Fruit fly (Drosophila melanogaster) whole organism, prepupa: ENCODE data around the gene Nup93-1.

Source experiments
- Blimp-1 ChIP-seq: fragments of 200-800 bp; sonication (Bioruptor generic); optimal IDR thresholded peaks from 3 replicates; lab custom pipeline; 2017; ENCODE audit warnings: missing biosample characterization, missing genetic modification characterization, mild to moderate bottlenecking, moderate library complexity, missing genetic modification reagents
- CG10631 ChIP-seq: fragments of 200-800 bp; sonication (Bioruptor generic); optimal IDR thresholded peaks from 2 replicates; lab custom pipeline; 2016; ENCODE audit warnings: missing biosample characterization, missing genetic modification characterization
- CG10669 ChIP-seq: fragments of 200-800 bp; sonication (Bioruptor generic); optimal IDR thresholded peaks from 3 replicates; lab custom pipeline; 2018; ENCODE audit warnings: missing biosample characterization, mild to moderate bottlenecking, missing genetic modification characterization, moderate library complexity
- CG11294 ChIP-seq: fragments of 200-800 bp; sonication (Bioruptor generic); IDR thresholded peaks from 2 replicates; pipeline ENCODE4 v1.3.6; 2022; ENCODE audit warnings: missing biosample characterization, missing genetic modification characterization
- CG11762 ChIP-seq: fragments of 200-800 bp; sonication (Bioruptor generic); optimal IDR thresholded peaks from 3 replicates; lab custom pipeline; 2016; ENCODE audit warnings: missing biosample characterization, missing genetic modification characterization; ENCODE audit not compliant: insufficient read depth
- CG11902 ChIP-seq: fragments of 200-800 bp; sonication (Bioruptor generic); optimal IDR thresholded peaks from 3 replicates; lab custom pipeline; 2016; ENCODE audit warnings: missing biosample characterization, missing genetic modification characterization
- CG1621 ChIP-seq: fragments of 200-800 bp; sonication (Bioruptor generic); optimal IDR thresholded peaks from 3 replicates; lab custom pipeline; 2018; ENCODE audit warnings: missing biosample characterization, mild to moderate bottlenecking, missing genetic modification characterization
- CG16779 ChIP-seq: fragments of 200-800 bp; sonication (Bioruptor generic); optimal IDR thresholded peaks from 3 replicates; lab custom pipeline; 2017; ENCODE audit warnings: missing biosample characterization, mild to moderate bottlenecking, missing genetic modification characterization
- CG3032 ChIP-seq: fragments of 200-800 bp; optimal IDR thresholded peaks from 2 replicates; lab custom pipeline; 2019; ENCODE audit warnings: missing biosample characterization, mild to moderate bottlenecking, missing genetic modification characterization, moderate library complexity
- CG31627 ChIP-seq: fragments of 200-800 bp; sonication (Bioruptor generic); optimal IDR thresholded peaks from 3 replicates; lab custom pipeline; 2016; ENCODE audit warnings: missing biosample characterization, missing genetic modification characterization
- CG32006 ChIP-seq: fragments of 200-800 bp; sonication (Bioruptor generic); optimal IDR thresholded peaks from 3 replicates; lab custom pipeline; 2017; ENCODE audit warnings: missing biosample characterization, mild to moderate bottlenecking, missing genetic modification characterization
- CG34406 ChIP-seq: fragments of 200-800 bp; sonication (Bioruptor generic); optimal IDR thresholded peaks from 3 replicates; lab custom pipeline; 2016; ENCODE audit warnings: missing biosample characterization, missing genetic modification characterization
- CG3919 ChIP-seq: fragments of 200-800 bp; sonication (Bioruptor generic); optimal IDR thresholded peaks from 3 replicates; lab custom pipeline; 2016; ENCODE audit warnings: missing biosample characterization, missing genetic modification characterization
- CG4318 ChIP-seq: fragments of 200-800 bp; sonication (Bioruptor generic); optimal IDR thresholded peaks from 3 replicates; lab custom pipeline; 2017; ENCODE audit warnings: missing biosample characterization, mild to moderate bottlenecking, missing genetic modification characterization
- CG6792 ChIP-seq: fragments of 200-800 bp; sonication (Bioruptor generic); optimal IDR thresholded peaks from 3 replicates; lab custom pipeline; 2016; ENCODE audit warnings: missing biosample characterization, missing genetic modification characterization
- CG6854 ChIP-seq: fragments of 200-800 bp; sonication (Bioruptor generic); optimal IDR thresholded peaks from 2 replicates; lab custom pipeline; 2017; ENCODE audit warnings: missing biosample characterization, mild to moderate bottlenecking, missing genetic modification characterization
- CG7368 ChIP-seq: fragments of 200-800 bp; sonication (Bioruptor generic); optimal IDR thresholded peaks from 3 replicates; lab custom pipeline; 2016; ENCODE audit warnings: missing biosample characterization, missing genetic modification characterization
- CG8119 ChIP-seq: fragments of 200-800 bp; sonication (Bioruptor generic); IDR thresholded peaks from 3 replicates; pipeline ENCODE4 v1.3.6; 2022; ENCODE audit warnings: missing biosample characterization, missing genetic modification characterization
- CG8319 ChIP-seq: fragments of 200-800 bp; sonication (Bioruptor generic); optimal IDR thresholded peaks from 3 replicates; lab custom pipeline; 2016; ENCODE audit warnings: missing biosample characterization, missing genetic modification characterization
- CG8632 ChIP-seq: fragments of 200-800 bp; sonication (Bioruptor generic); optimal IDR thresholded peaks from 3 replicates; lab custom pipeline; 2016; ENCODE audit warnings: missing biosample characterization, missing genetic modification characterization
- CG9139 ChIP-seq: fragments of 200-800 bp; sonication (Bioruptor generic); optimal IDR thresholded peaks from 3 replicates; lab custom pipeline; 2017; ENCODE audit warnings: missing biosample characterization, mild to moderate bottlenecking, missing genetic modification characterization
- Eip75B ChIP-seq: fragments of 200-800 bp; sonication (Bioruptor generic); optimal IDR thresholded peaks from 3 replicates; lab custom pipeline; 2016; ENCODE audit warnings: missing biosample characterization, missing genetic modification characterization
- Eip78C ChIP-seq: fragments of 200-800 bp; sonication (Bioruptor generic); peaks from one replicate; lab custom pipeline; 2016; ENCODE audit warnings: missing biosample characterization, missing genetic modification characterization
- Eip93F ChIP-seq: fragments of 200-800 bp; sonication (Bioruptor generic); optimal IDR thresholded peaks from 2 replicates; lab custom pipeline; 2016; ENCODE audit warnings: missing biosample characterization, mild to moderate bottlenecking, missing genetic modification characterization
- Ets21C ChIP-seq: fragments of 200-800 bp; sonication (Bioruptor generic); optimal IDR thresholded peaks from 3 replicates; lab custom pipeline; 2016; ENCODE audit warnings: missing biosample characterization, missing genetic modification characterization
- Ets96B ChIP-seq: fragments of 200-800 bp; optimal IDR thresholded peaks from 2 replicates; lab custom pipeline; 2019; ENCODE audit warnings: missing biosample characterization, mild to moderate bottlenecking, missing genetic modification characterization, moderate library complexity
- Met ChIP-seq: fragments of 200-800 bp; sonication (Bioruptor generic); optimal IDR thresholded peaks from 3 replicates; lab custom pipeline; 2016; ENCODE audit warnings: missing biosample characterization, missing genetic modification characterization
- OdsH ChIP-seq: fragments of 200-800 bp; sonication (Bioruptor generic); optimal IDR thresholded peaks from 3 replicates; lab custom pipeline; 2016; ENCODE audit warnings: missing biosample characterization, missing genetic modification characterization
- Smox ChIP-seq: fragments of 200-800 bp; sonication (Bioruptor generic); optimal IDR thresholded peaks from 3 replicates; lab custom pipeline; 2016; ENCODE audit warnings: missing biosample characterization, missing genetic modification characterization
- Sox15 ChIP-seq: fragments of 200-800 bp; sonication (Bioruptor generic); optimal IDR thresholded peaks from 3 replicates; lab custom pipeline; 2016; ENCODE audit warnings: missing biosample characterization, missing genetic modification characterization
- acj6 ChIP-seq: fragments of 200-800 bp; sonication (Bioruptor generic); optimal IDR thresholded peaks from 3 replicates; lab custom pipeline; 2016; ENCODE audit warnings: missing biosample characterization, missing genetic modification characterization
- cyc ChIP-seq: fragments of 200-800 bp; sonication (Bioruptor generic); optimal IDR thresholded peaks from 3 replicates; lab custom pipeline; 2016; ENCODE audit warnings: missing biosample characterization, missing genetic modification characterization
- dac ChIP-seq: fragments of 200-800 bp; sonication (Bioruptor generic); optimal IDR thresholded peaks from 2 replicates; lab custom pipeline; 2017; ENCODE audit warnings: missing biosample characterization, mild to moderate bottlenecking, missing genetic modification characterization
- dsx ChIP-seq: fragments of 200-800 bp; optimal IDR thresholded peaks from 3 replicates; lab custom pipeline; 2019; ENCODE audit warnings: missing biosample characterization, mild to moderate bottlenecking, missing genetic modification characterization, moderate library complexity; ENCODE audit not compliant: poor library complexity, severe bottlenecking
- eg ChIP-seq: fragments of 200-800 bp; sonication (Bioruptor generic); IDR thresholded peaks from 3 replicates; pipeline ENCODE4 v1.3.6; 2022; ENCODE audit warnings: missing biosample characterization, missing genetic modification characterization
- esn ChIP-seq: fragments of 200-800 bp; sonication (Bioruptor generic); optimal IDR thresholded peaks from 2 replicates; lab custom pipeline; 2016; ENCODE audit warnings: missing biosample characterization, mild to moderate bottlenecking, missing genetic modification characterization, moderate library complexity
- fd59A ChIP-seq: fragments of 200-800 bp; sonication (Bioruptor generic); optimal IDR thresholded peaks from 2 replicates; lab custom pipeline; 2017; ENCODE audit warnings: missing biosample characterization, mild to moderate bottlenecking, missing genetic modification characterization, missing genetic modification reagents
- fkh ChIP-seq: fragments of 200-800 bp; sonication (Bioruptor generic); optimal IDR thresholded peaks from 3 replicates; lab custom pipeline; 2017; ENCODE audit warnings: missing biosample characterization, mild to moderate bottlenecking, missing genetic modification characterization, moderate library complexity
- lz ChIP-seq: fragments of 200-800 bp; sonication (Bioruptor generic); optimal IDR thresholded peaks from 3 replicates; lab custom pipeline; 2016; ENCODE audit warnings: missing biosample characterization, missing genetic modification characterization
- net ChIP-seq: fragments of 200-800 bp; sonication (Bioruptor generic); optimal IDR thresholded peaks from 3 replicates; lab custom pipeline; 2016; ENCODE audit warnings: missing biosample characterization, missing genetic modification characterization
- salr ChIP-seq, 2 experiments: fragments of 200-800 bp; sonication (Bioruptor generic); optimal IDR thresholded peaks; 3 replicates each; lab custom pipeline; 2016 to 2018; ENCODE audit warnings: missing biosample characterization in 2 of 2, missing genetic modification characterization in 2 of 2, mild to moderate bottlenecking in 1 of 2
- spab ChIP-seq: fragments of 200-800 bp; sonication (Bioruptor generic); optimal IDR thresholded peaks from 2 replicates; lab custom pipeline; 2017; ENCODE audit warnings: missing biosample characterization, mild to moderate bottlenecking, missing genetic modification characterization, missing genetic modification reagents
- svp ChIP-seq: fragments of 200-800 bp; sonication (Bioruptor generic); peaks from one replicate; lab custom pipeline; 2016; ENCODE audit warnings: missing biosample characterization, missing genetic modification characterization
- topi ChIP-seq: fragments of 200-800 bp; sonication (Bioruptor generic); optimal IDR thresholded peaks from 3 replicates; lab custom pipeline; 2016; ENCODE audit warnings: missing biosample characterization, missing genetic modification characterization
- vri ChIP-seq: fragments of 200-800 bp; sonication (Bioruptor generic); optimal IDR thresholded peaks from 3 replicates; lab custom pipeline; 2016; ENCODE audit warnings: missing biosample characterization, mild to moderate bottlenecking, missing genetic modification characterization

The Nup93-1 gene

dm6 chrX:13800680-13801079, 21.9 kb upstream of the Nup93-1 start (continued):
- TF ChIP-seq CG6792 (GFP tag; lab: Kevin White, UChicago) (peak; percentile 4), eg (no peak), CG10669 (GFP tag; lab: Kevin White, UChicago) (no peak), CG11294 (no peak), CG6854 (no peak), esn (GFP tag; lab: Kevin White, UChicago) (peak; percentile 40), CG8319 (GFP tag; lab: Kevin White, UChicago) (no peak), Smox (GFP tag; lab: Kevin White, UChicago) (no peak), vri (GFP tag; lab: Kevin White, UChicago) (no peak), CG8119 (no peak), net (peak; percentile 12), Eip78C (GFP tag; lab: Kevin White, UChicago) (peak; percentile 63), CG11762 (GFP tag; lab: Kevin White, UChicago) (no peak), svp (GFP tag; lab: Kevin White, UChicago) (peak; percentile 71), Met (GFP tag; lab: Kevin White, UChicago) (no peak)

- TF ChIP-seq CG7368 (no peak), CG8119 (no peak), eg (no peak), svp (GFP tag; lab: Kevin White, UChicago) (peak; percentile 95), CG3919 (GFP tag; lab: Kevin White, UChicago) (no peak), CG34406 (GFP tag; lab: Kevin White, UChicago) (no peak), cyc (GFP tag; lab: Kevin White, UChicago) (no peak), salr (GFP tag; optimal IDR thresholded peaks at IDR 0.05; lab: Kevin White, UChicago) (no peak)
Measured at dm6 chrX:13804398-13804797, 18.2 kb upstream of the Nup93-1 start.

- TF ChIP-seq fkh (GFP tag; lab: Kevin White, UChicago) (peak; percentile 83), Ets21C (GFP tag; lab: Kevin White, UChicago) (no peak), vri (GFP tag; lab: Kevin White, UChicago) (no peak)
Measured at dm6 chrX:13805554-13805953, 17.1 kb upstream of the Nup93-1 start.

dm6 chrX:13811480-13811879, 11.1 kb upstream of the Nup93-1 start, which contains the start of gene CG11095:
TSS of gene CG11095 (plus strand) at chrX:13811684.
- TF ChIP-seq CG8632 (GFP tag; lab: Kevin White, UChicago): no peak
- TF ChIP-seq CG16779: no peak
- no peak for TF ChIP-seq CG11902 (GFP tag; lab: Kevin White, UChicago)
- TF ChIP-seq CG6854: peak; percentile 10
- TF ChIP-seq CG10669 (GFP tag; lab: Kevin White, UChicago): no peak
- TF ChIP-seq Eip93F (GFP tag; lab: Kevin White, UChicago): no peak
- TF ChIP-seq topi (GFP tag; lab: Kevin White, UChicago): no peak
- TF ChIP-seq CG31627: no peak
- no peak for TF ChIP-seq Ets96B (tag; lab: Kevin White, UChicago)
- TF ChIP-seq CG6792 (GFP tag; lab: Kevin White, UChicago): no peak
- TF ChIP-seq fd59A (GFP tag; lab: Kevin White, UChicago): no peak
- no peak for TF ChIP-seq CG7368
- TF ChIP-seq OdsH (GFP tag; lab: Kevin White, UChicago): no peak
- TF ChIP-seq Eip75B (GFP tag; lab: Kevin White, UChicago): no peak
- no peak for TF ChIP-seq acj6 (GFP tag; lab: Kevin White, UChicago)
- no peak for TF ChIP-seq net
- TF ChIP-seq Met (GFP tag; lab: Kevin White, UChicago): no peak
- TF ChIP-seq CG9139 (GFP tag; lab: Kevin White, UChicago): peak; percentile 44
- no peak for TF ChIP-seq Blimp-1 (GFP tag; lab: Kevin White, UChicago)
- TF ChIP-seq dsx: no peak
- no peak for TF ChIP-seq Sox15 (GFP tag; lab: Kevin White, UChicago)
- TF ChIP-seq salr (GFP tag; optimal IDR thresholded peaks at IDR 0.05; lab: Kevin White, UChicago): no peak
- TF ChIP-seq fkh (GFP tag; lab: Kevin White, UChicago): no peak
- TF ChIP-seq Ets21C (GFP tag; lab: Kevin White, UChicago): no peak
- TF ChIP-seq esn (GFP tag; lab: Kevin White, UChicago): no peak
- no peak for TF ChIP-seq lz (GFP tag; lab: Kevin White, UChicago)
- no peak for TF ChIP-seq CG4318 (GFP tag; lab: Kevin White, UChicago)
- TF ChIP-seq dac (GFP tag; lab: Kevin White, UChicago): no peak
- no peak for TF ChIP-seq cyc (GFP tag; lab: Kevin White, UChicago)
- no peak for TF ChIP-seq spab (GFP tag; lab: Kevin White, UChicago)
- TF ChIP-seq CG32006: no peak
- TF ChIP-seq CG10631: no peak
- TF ChIP-seq CG1621 (tag; lab: Kevin White, UChicago): peak; percentile 44
- TF ChIP-seq CG3032 (tag; lab: Kevin White, UChicago): no peak
- peak; percentile 53; the same call in 1 of the 3 replicates for TF ChIP-seq eg
